Worm (Caenorhabditis elegans) whole organism, early embryonic: ENCODE measurements around the gene C04C11.25.

Source experiments
- F13C5.2 ChIP-seq: sonication (generic microtip); optimal IDR thresholded peaks from 2 replicates; lab custom pipeline; 2017; ENCODE audit warnings: mild to moderate bottlenecking, missing genetic modification characterization, inconsistent platforms, missing compliant biosample characterization
- aly-1 ChIP-seq: sonication (generic microtip); optimal IDR thresholded peaks from 2 replicates; lab custom pipeline; 2016; ENCODE audit warnings: missing genetic modification characterization, missing compliant biosample characterization
- ama-1 ChIP-seq: fragments of 150-350 bp; optimal IDR thresholded peaks from 2 replicates; lab custom pipeline; 2014
- ceh-13 ChIP-seq: fragments of 200-800 bp; sonication (Bioruptor generic); optimal IDR thresholded peaks from 2 replicates; lab custom pipeline; 2018; ENCODE audit warnings: mild to moderate bottlenecking, missing genetic modification characterization, missing compliant biosample characterization
- hmbx-1 ChIP-seq: sonication (generic microtip); optimal IDR thresholded peaks from 2 replicates; lab custom pipeline; 2016; ENCODE audit warnings: mild to moderate bottlenecking, missing genetic modification characterization, missing compliant biosample characterization
- tra-4 ChIP-seq: sonication (generic microtip); optimal IDR thresholded peaks from 2 replicates; lab custom pipeline; 2017; ENCODE audit warnings: missing genetic modification characterization, missing compliant biosample characterization

DNA sequence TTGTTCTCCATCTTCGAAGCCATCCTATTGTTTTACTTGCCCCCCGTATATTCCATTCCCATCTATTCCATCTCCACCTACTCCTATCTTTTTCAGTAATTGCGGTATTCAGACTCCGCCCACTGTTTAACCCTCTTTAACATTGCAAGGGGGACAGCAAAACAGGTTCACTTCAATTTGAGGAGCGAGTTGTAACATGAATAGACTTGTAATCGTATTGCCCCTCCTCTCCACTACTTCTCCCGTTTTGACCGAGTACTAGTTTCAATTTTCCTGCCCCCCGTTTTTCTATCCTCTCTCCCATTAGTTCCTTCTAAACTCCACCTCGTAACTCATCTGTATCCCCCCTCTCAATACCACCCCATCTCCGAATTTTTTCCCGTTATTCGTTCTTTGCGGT is 13.2 kb upstream of the C04C11.25 start:
- TF ChIP-seq ceh-13 (GFP tag; lab: Kevin White, UChicago) (no peak), aly-1 (no peak), ama-1 (lab: Kevin White, UChicago) (no peak), tra-4 (tag; lab: Kevin White, UChicago) (no peak), hmbx-1 (tag; lab: Kevin White, UChicago) (no peak), F13C5.2 (tag; lab: Kevin White, UChicago) (no peak)
